Worm (Caenorhabditis elegans) whole organism, L4/young adult: ENCODE measurements around the gene C54F6.18.

Experiments used
- dao-5 ChIP-seq: sonication (generic microtip); optimal IDR thresholded peaks from 2 replicates; lab custom pipeline; 2016; ENCODE audit warnings: missing genotype, missing genetic modification characterization, moderate library complexity, missing compliant biosample characterization
- him-1 ChIP-seq: sonication (generic microtip); optimal IDR thresholded peaks from 2 replicates; lab custom pipeline; 2016; ENCODE audit warnings: missing genotype, missing genetic modification reagents, missing genetic modification characterization, missing compliant biosample characterization

DNA sequence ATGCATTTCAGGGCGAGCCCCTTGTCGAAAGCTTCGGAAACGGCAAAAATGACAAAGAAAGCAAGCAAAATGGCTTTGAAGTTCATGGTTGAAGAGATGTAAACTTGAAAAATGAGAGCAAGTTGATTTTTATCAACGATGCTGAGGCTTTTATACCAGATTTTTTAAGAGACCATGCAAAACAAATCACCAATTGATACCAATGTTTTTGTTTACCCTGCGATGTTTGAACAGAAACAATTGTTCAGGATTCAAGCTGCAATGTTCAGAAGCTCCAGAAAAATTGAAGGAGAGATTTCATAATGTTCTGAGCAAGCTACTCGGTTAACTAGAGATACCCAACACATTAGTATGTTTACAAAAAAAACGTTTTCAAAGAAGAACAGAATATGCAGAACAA, 3.5 kb upstream of the C54F6.18 start, which contains the start of gene C54F6.15:
- TF ChIP-seq him-1 (tag; lab: Kevin White, UChicago) (no peak), dao-5 (tag; lab: Kevin White, UChicago) (no peak)
